Worm (Caenorhabditis elegans): Measurements from ENCODE around the gene gei-8.
A peak's percentile ranks its signal among the peaks of the same experiment; 100 is the strongest.

The gei-8 gene

DNA sequence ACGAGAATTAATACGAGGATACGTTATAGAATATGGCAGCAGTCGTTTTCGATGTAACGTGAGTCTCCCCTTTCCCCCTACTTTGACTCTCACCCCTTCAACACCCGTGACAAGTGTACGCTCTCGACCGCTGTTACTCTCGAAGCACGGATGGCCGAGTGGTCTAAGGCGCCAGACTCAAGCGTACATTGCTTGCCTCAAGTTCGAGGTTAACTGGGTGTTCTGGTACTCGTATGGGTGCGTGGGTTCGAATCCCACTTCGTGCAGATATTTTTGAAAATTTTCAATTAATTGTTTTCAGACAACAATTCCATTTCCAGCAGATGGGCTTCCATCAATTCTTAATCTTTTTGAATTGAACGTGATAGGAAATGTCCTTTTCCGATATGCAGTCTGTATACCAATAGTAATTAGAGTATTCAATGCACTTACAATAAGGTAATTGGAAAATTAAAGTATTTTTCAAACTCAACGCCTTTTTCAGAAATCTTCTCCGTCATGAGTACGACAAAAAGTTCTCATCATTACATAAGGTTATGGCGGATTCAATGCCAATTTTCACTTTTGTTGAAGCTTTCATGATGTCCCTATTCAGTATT lies 11.5 kb downstream of the gei-8 start (continued):
- TF ChIP-seq F16B12.6 (tag; optimal IDR thresholded peaks at IDR 0.05) (peak; percentile 11), hlh-4 (tag; optimal IDR thresholded peaks at IDR 0.05) (no peak), nhr-84 (tag; optimal IDR thresholded peaks at IDR 0.05) (no peak), nhr-90 (tag; optimal IDR thresholded peaks at IDR 0.05; ENCODE audit: poor library complexity) (peak; percentile 68), pax-3 (tag; optimal IDR thresholded peaks at IDR 0.05) (peak; percentile 55), fos-1 (tag; optimal IDR thresholded peaks at IDR 0.05) (peak; percentile 37), mdl-1 (tag; optimal IDR thresholded peaks at IDR 0.05) (peak in 1 of 2 experiments; percentile 80), elt-3 (tag; optimal IDR thresholded peaks at IDR 0.05) (peak in 2 of 6 experiments; percentile 22 to 24), hpl-2 (GFP tag; optimal IDR thresholded peaks at IDR 0.05) (no peak), efl-1 (optimal IDR thresholded peaks at IDR 0.05) (peak; percentile 62 to 68), efl-1 (GFP tag; optimal IDR thresholded peaks at IDR 0.05 in 1 of 2) (peak; percentile 50 to 96), grh-1 (GFP tag; IDR thresholded peaks at IDR 0.05) (no peak), Y116A8C.19 (tag; optimal IDR thresholded peaks at IDR 0.05; ENCODE audit: borderline replicate concordance) (no peak), nhr-77 (tag; optimal IDR thresholded peaks at IDR 0.05) (peak; percentile 58), irx-1 (tag; optimal IDR thresholded peaks at IDR 0.05) (peak; percentile 55), lin-15B (tag; optimal IDR thresholded peaks at IDR 0.05) (no peak), nhr-47 (tag; optimal IDR thresholded peaks at IDR 0.05) (peak; percentile 83), mef-2 (tag; optimal IDR thresholded peaks at IDR 0.05) (no peak), skn-1 (tag; optimal IDR thresholded peaks at IDR 0.05) (peak; percentile 76), ztf-11 (tag; optimal IDR thresholded peaks at IDR 0.05) (peak in 1 of 2 experiments; percentile 51), unc-62 (GFP tag; optimal IDR thresholded peaks at IDR 0.05) (no peak), fkh-4 (tag; optimal IDR thresholded peaks at IDR 0.05; ENCODE audit: borderline replicate concordance) (no peak), nhr-12 (tag; optimal IDR thresholded peaks at IDR 0.05) (no peak), rnt-1 (tag; optimal IDR thresholded peaks at IDR 0.05) (peak; percentile 86), xbp-1 (tag; optimal IDR thresholded peaks at IDR 0.05) (peak; percentile 68), elt-2 (tag; optimal IDR thresholded peaks at IDR 0.05) (no peak), unc-30 (tag; optimal IDR thresholded peaks at IDR 0.05) (no peak), mab-9 (GFP tag; IDR thresholded peaks at IDR 0.05) (0 out of 2 replicates have a peak, but pooled peaks have one; percentile 24), pqm-1 (tag; optimal IDR thresholded peaks at IDR 0.05) (no peak), zag-1 (tag; optimal IDR thresholded peaks at IDR 0.05) (no peak), lin-13 (GFP tag; optimal IDR thresholded peaks at IDR 0.05) (peak; percentile 1), fkh-10 (GFP tag; optimal IDR thresholded peaks at IDR 0.05) (peak; percentile 60), lin-35 (GFP tag; optimal IDR thresholded peaks at IDR 0.05) (peak; percentile 66 to 85), ama-1 (optimal IDR thresholded peaks at IDR 0.05) (no peak), nhr-11 (tag; optimal IDR thresholded peaks at IDR 0.05) (no peak), nhr-19 (GFP tag; conservative IDR thresholded peaks at IDR 0.05) (peak; percentile 74), C04F5.9 (tag; optimal IDR thresholded peaks at IDR 0.05) (peak; percentile 34)

DNA sequence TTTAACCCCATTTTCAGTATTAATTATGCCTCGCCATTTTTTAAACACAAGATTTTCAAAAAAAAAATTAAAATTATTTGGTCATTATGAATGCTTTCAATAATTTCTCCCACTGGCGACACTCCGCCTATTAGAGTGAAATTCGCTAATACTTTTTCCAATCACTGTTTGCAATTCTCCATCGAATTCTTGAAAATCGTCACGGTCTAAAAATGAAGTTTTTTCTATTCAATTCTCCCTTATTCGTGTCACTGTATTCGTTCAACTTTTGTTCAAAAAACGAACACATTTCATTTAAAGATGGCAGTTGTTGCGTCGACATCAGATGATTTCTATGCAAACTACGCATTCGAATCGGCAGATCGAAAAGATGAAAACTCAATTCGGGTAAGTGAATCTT lies 12.5 kb downstream of the gei-8 start, which contains the start of gene C14B9.3:
Gene C14B9.3 (plus strand): TSS at position 301 of the 400 bp plus-strand sequence.
- TF ChIP-seq grh-1 (GFP tag; IDR thresholded peaks at IDR 0.05) (no peak), lin-15B (tag; optimal IDR thresholded peaks at IDR 0.05) (no peak), dsc-1 (tag; optimal IDR thresholded peaks at IDR 0.05) (no peak), alr-1 (tag; optimal IDR thresholded peaks at IDR 0.05; ENCODE audit: borderline replicate concordance) (no peak), nhr-47 (tag; optimal IDR thresholded peaks at IDR 0.05) (no peak), fkh-10 (GFP tag; optimal IDR thresholded peaks at IDR 0.05) (no peak), nhr-90 (tag; optimal IDR thresholded peaks at IDR 0.05; ENCODE audit: poor library complexity) (no peak), lir-3 (tag; optimal IDR thresholded peaks at IDR 0.05; ENCODE audit: poor library complexity) (no peak), ceh-88 (GFP tag; IDR thresholded peaks at IDR 0.05) (no peak), ceh-90 (tag; optimal IDR thresholded peaks at IDR 0.05) (no peak), nhr-12 (tag; optimal IDR thresholded peaks at IDR 0.05) (no peak), ceh-63 (GFP tag; optimal IDR thresholded peaks at IDR 0.05) (no peak), Y116A8C.19 (tag; optimal IDR thresholded peaks at IDR 0.05; ENCODE audit: borderline replicate concordance) (no peak), snpc-4 (tag; optimal IDR thresholded peaks at IDR 0.05) (no peak)

Measured in whole organism, L1 larva.